Fruit fly (Drosophila melanogaster): Measurements from ENCODE around the gene Mnt.

Gene Mnt

dm6 chrX:3677847-3678411 is 6.3 kb downstream of the Mnt start (continued):
- no peak for TF ChIP-seq zen2 (GFP tag; IDR thresholded peaks at IDR 0.05; ENCODE audit: partially characterized antibody)
- peak; percentile 46 for TF ChIP-seq CG4328 (GFP tag; optimal IDR thresholded peaks at IDR 0.05)
- no peak for TF ChIP-seq CG1603 (tag; optimal IDR thresholded peaks at IDR 0.05)
- TF ChIP-seq jing (GFP tag; optimal IDR thresholded peaks at IDR 0.05): peak; percentile 59
- peak; percentile 92 for TF ChIP-seq fd96Cb (tag; optimal IDR thresholded peaks at IDR 0.05)
- peak; percentile 74 for TF ChIP-seq CG33557 (GFP tag; optimal IDR thresholded peaks at IDR 0.05)
- peak; percentile 75 for TF ChIP-seq esg (GFP tag; conservative IDR thresholded peaks at IDR 0.05)
- TF ChIP-seq p53 (GFP tag; optimal IDR thresholded peaks at IDR 0.05): no peak
- peak; percentile 96 for TF ChIP-seq CG18262 (tag; optimal IDR thresholded peaks at IDR 0.05)
- TF ChIP-seq ewg (GFP tag; optimal IDR thresholded peaks at IDR 0.05): peak; percentile 77
- peak; percentile 7 for TF ChIP-seq CG8089 (GFP tag; optimal IDR thresholded peaks at IDR 0.05)
- peak; percentile 46 for TF ChIP-seq CG14014 (GFP tag; IDR thresholded peaks at IDR 0.05)
- TF ChIP-seq NC2α (GFP tag; optimal IDR thresholded peaks at IDR 0.05): no peak
- peak; percentile 76 for TF ChIP-seq yki (optimal IDR thresholded peaks at IDR 0.05)
- TF ChIP-seq bsh (GFP tag; optimal IDR thresholded peaks at IDR 0.05): peak; percentile 83 to 86
- peak; percentile 93 to 95 for TF ChIP-seq Trl (optimal IDR thresholded peaks at IDR 0.05)
- TF ChIP-seq Trl (GFP tag; optimal IDR thresholded peaks at IDR 0.05): no peak
- TF ChIP-seq CG3407 (GFP tag; optimal IDR thresholded peaks at IDR 0.05): peak; percentile 85
- no peak for TF ChIP-seq ranshi (GFP tag; IDR thresholded peaks at IDR 0.05)
- TF ChIP-seq tio (GFP tag; optimal IDR thresholded peaks at IDR 0.05): peak; percentile 65
- TF ChIP-seq sc (optimal IDR thresholded peaks at IDR 0.05): no peak
- TF ChIP-seq sc (GFP tag; optimal IDR thresholded peaks at IDR 0.05): peak; percentile 90
- peak; percentile 67; the same call in 1 of the 3 replicates for TF ChIP-seq Optix (GFP tag; IDR thresholded peaks at IDR 0.05)
- TF ChIP-seq lbe (GFP tag; optimal IDR thresholded peaks at IDR 0.05): peak; percentile 32
- TF ChIP-seq H15 (GFP tag; IDR thresholded peaks at IDR 0.05): 0 out of 3 replicates have a peak, but pooled peaks have one; percentile 39
- TF ChIP-seq CG13296 (GFP tag; optimal IDR thresholded peaks at IDR 0.05): peak; percentile 78
- no peak for TF ChIP-seq Poxn (GFP tag; IDR thresholded peaks at IDR 0.05)
- peak; percentile 5 for TF ChIP-seq abd-A (tag; optimal IDR thresholded peaks at IDR 0.05)
- no peak for TF ChIP-seq D (optimal IDR thresholded peaks at IDR 0.05)
- peak; percentile 92 for TF ChIP-seq D (GFP tag; optimal IDR thresholded peaks at IDR 0.05)
- peak; percentile 13 for TF ChIP-seq CrebB (tag; optimal IDR thresholded peaks at IDR 0.05)
- no peak for TF ChIP-seq CG31365 (tag; optimal IDR thresholded peaks at IDR 0.05)
- TF ChIP-seq CG15696 (tag; optimal IDR thresholded peaks at IDR 0.05): peak; percentile 49
- no peak for TF ChIP-seq CG2129 (GFP tag; IDR thresholded peaks at IDR 0.05; ENCODE audit: partially characterized antibody)
- TF ChIP-seq CG15269 (tag; optimal IDR thresholded peaks at IDR 0.05): peak; percentile 87
- no peak for TF ChIP-seq tna (GFP tag; IDR thresholded peaks at IDR 0.05; ENCODE audit: partially characterized antibody)
- TF ChIP-seq CG3995 (GFP tag; optimal IDR thresholded peaks at IDR 0.05): peak; percentile 3
- TF ChIP-seq Gsc (GFP tag; IDR thresholded peaks at IDR 0.05): no peak
- TF ChIP-seq ATbp (GFP tag; optimal IDR thresholded peaks at IDR 0.05): peak; percentile 68
- TF ChIP-seq Side (GFP tag; optimal IDR thresholded peaks at IDR 0.05): no peak
- peak; percentile 22 for TF ChIP-seq zfh2 (GFP tag; optimal IDR thresholded peaks at IDR 0.05)
- TF ChIP-seq CG4424 (GFP tag; optimal IDR thresholded peaks at IDR 0.05): peak; percentile 81
- TF ChIP-seq wek (GFP tag; optimal IDR thresholded peaks at IDR 0.05): no peak
- TF ChIP-seq Deaf1 (tag; optimal IDR thresholded peaks at IDR 0.05): peak; percentile 65
- peak; percentile 35 for TF ChIP-seq CG13123 (GFP tag; optimal IDR thresholded peaks at IDR 0.05)
- peak; percentile 32 for TF ChIP-seq CG6765 (GFP tag; optimal IDR thresholded peaks at IDR 0.05)
- peak; percentile 91 for TF ChIP-seq Sox102F (GFP tag; optimal IDR thresholded peaks at IDR 0.05)
- peak; percentile 76 for TF ChIP-seq CG8359 (GFP tag; optimal IDR thresholded peaks at IDR 0.05; ENCODE audit: borderline replicate concordance)
- peak; percentile 41 for TF ChIP-seq CG4404 (GFP tag; IDR thresholded peaks at IDR 0.05)
- TF ChIP-seq ash1 (GFP tag; optimal IDR thresholded peaks at IDR 0.05): no peak
- no peak for TF ChIP-seq Bdp1 (GFP tag; optimal IDR thresholded peaks at IDR 0.05)
